Worm (Caenorhabditis elegans): ENCODE results near the gene panl-3.

The panl-3 gene

DNA sequence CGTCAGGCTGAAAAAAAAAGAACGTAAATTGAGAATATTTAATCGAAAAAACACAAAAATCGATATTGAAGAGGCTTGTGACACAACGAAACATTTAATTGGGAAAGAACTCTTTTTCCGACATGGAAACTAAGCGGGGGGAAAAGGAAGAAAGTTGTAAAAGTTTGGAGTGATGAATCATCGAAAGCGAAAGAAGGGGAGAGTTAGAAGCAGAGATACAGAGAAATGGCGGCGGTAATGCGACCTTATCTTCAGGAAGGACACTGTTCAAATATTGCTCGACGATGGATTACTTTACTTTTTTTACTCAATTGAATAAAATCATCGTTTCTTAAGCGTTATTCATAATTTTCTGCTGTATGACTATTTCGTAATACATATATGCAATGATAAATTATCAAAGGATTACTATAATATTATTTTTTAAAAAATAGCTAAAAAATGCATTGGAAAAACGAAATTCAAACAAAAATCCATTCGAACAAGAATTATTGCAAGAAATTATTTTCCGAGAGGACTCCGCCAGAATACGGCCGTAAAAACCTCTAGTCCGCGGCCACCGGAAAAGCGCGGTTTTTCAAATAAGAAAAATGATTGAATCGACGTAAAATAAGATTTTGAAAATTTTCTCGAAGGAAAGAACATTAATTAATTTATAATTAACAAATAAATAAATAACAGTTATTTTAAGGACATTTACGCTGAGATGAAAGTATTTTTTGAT lies 49.1 kb downstream of the panl-3 start, which contains the start of gene dhhc-4:
dhhc-4 (minus strand) TSS at position 13 of the 724 bp plus-strand sequence.
- TF ChIP-seq tbx-2 (tag; optimal IDR thresholded peaks at IDR 0.05) (peak; percentile 81), T23F11.4 (GFP tag; optimal IDR thresholded peaks at IDR 0.05) (no peak), F13H6.1 (tag; optimal IDR thresholded peaks at IDR 0.05) (no peak), tbx-7 (tag; optimal IDR thresholded peaks at IDR 0.05) (peak; percentile 79), nhr-232 (tag; optimal IDR thresholded peaks at IDR 0.05) (no peak), gmeb-2 (tag; optimal IDR thresholded peaks at IDR 0.05) (peak; percentile 8), ets-4 (tag; optimal IDR thresholded peaks at IDR 0.05) (peak; percentile 91), ceh-22 (tag; optimal IDR thresholded peaks at IDR 0.05) (no peak), ceh-2 (tag; optimal IDR thresholded peaks at IDR 0.05) (peak; percentile 91), hlh-15 (tag; optimal IDR thresholded peaks at IDR 0.05) (no peak), fkh-6 (tag; optimal IDR thresholded peaks at IDR 0.05) (no peak), unc-55 (GFP tag; optimal IDR thresholded peaks at IDR 0.05) (peak; percentile 3), ceh-18 (tag; optimal IDR thresholded peaks at IDR 0.05) (no peak), K09A11.1 (tag; optimal IDR thresholded peaks at IDR 0.05; ENCODE audit: insufficient read depth) (no peak), ceh-14 (tag; optimal IDR thresholded peaks at IDR 0.05) (peak; percentile 74), Y22D7AL.16 (tag; optimal IDR thresholded peaks at IDR 0.05) (no peak), ahr-1 (tag; optimal IDR thresholded peaks at IDR 0.05) (peak; percentile 6), dve-1 (tag; optimal IDR thresholded peaks at IDR 0.05) (no peak), ceh-45 (GFP tag; IDR thresholded peaks at IDR 0.05) (no peak), pag-3 (tag; optimal IDR thresholded peaks at IDR 0.05; ENCODE audit: borderline replicate concordance) (no peak), pros-1 (tag; optimal IDR thresholded peaks at IDR 0.05) (no peak), hlh-6 (tag; optimal IDR thresholded peaks at IDR 0.05) (peak; percentile 13), K02D7.2 (tag; optimal IDR thresholded peaks at IDR 0.05) (no peak), nhr-11 (tag; optimal IDR thresholded peaks at IDR 0.05) (no peak), mec-3 (tag; optimal IDR thresholded peaks at IDR 0.05; ENCODE audit: borderline replicate concordance) (no peak), zip-5 (tag; optimal IDR thresholded peaks at IDR 0.05) (peak; percentile 70), hlh-30 (tag; optimal IDR thresholded peaks at IDR 0.05; ENCODE audit: insufficient read depth) (no peak), hlh-8 (tag; optimal IDR thresholded peaks at IDR 0.05) (peak; percentile 81), eyg-1 (tag; optimal IDR thresholded peaks at IDR 0.05) (no peak), ceh-31 (tag; optimal IDR thresholded peaks at IDR 0.05) (peak; percentile 90), syd-9 (tag; optimal IDR thresholded peaks at IDR 0.05) (no peak), ceh-6 (GFP tag; optimal IDR thresholded peaks at IDR 0.05) (no peak), ceh-34 (tag; optimal IDR thresholded peaks at IDR 0.05) (peak; percentile 19), C08G9.2 (tag; optimal IDR thresholded peaks at IDR 0.05) (peak; percentile 92), unc-3 (GFP tag; conservative IDR thresholded peaks at IDR 0.05) (no peak), unc-3 (tag; optimal IDR thresholded peaks at IDR 0.05) (no peak), lin-11 (tag; optimal IDR thresholded peaks at IDR 0.05) (no peak), ztf-16 (tag; optimal IDR thresholded peaks at IDR 0.05) (no peak), ceh-9 (tag; optimal IDR thresholded peaks at IDR 0.05) (no peak), sox-2 (GFP tag; IDR thresholded peaks at IDR 0.05) (no peak), ttx-3 (tag; optimal IDR thresholded peaks at IDR 0.05) (peak; percentile 46), pat-9 (tag; optimal IDR thresholded peaks at IDR 0.05) (no peak), che-1 (tag; optimal IDR thresholded peaks at IDR 0.05) (no peak), fax-1 (tag; optimal IDR thresholded peaks at IDR 0.05) (peak; percentile 23), pqm-1 (tag; optimal IDR thresholded peaks at IDR 0.05) (no peak), rnt-1 (tag; optimal IDR thresholded peaks at IDR 0.05) (peak; percentile 10), elt-2 (tag; optimal IDR thresholded peaks at IDR 0.05) (peak; percentile 79), odd-2 (tag; optimal IDR thresholded peaks at IDR 0.05) (no peak), dmd-4 (tag; optimal IDR thresholded peaks at IDR 0.05; ENCODE audit: borderline replicate concordance) (no peak), lim-6 (tag; optimal IDR thresholded peaks at IDR 0.05) (no peak), pha-4 (tag; optimal IDR thresholded peaks at IDR 0.05) (no peak), sox-4 (tag; optimal IDR thresholded peaks at IDR 0.05) (no peak)

Measured in whole organism, late embryonic.